Fruit fly (Drosophila melanogaster) whole organism, prepupa: ENCODE data around the gene Acp32CD.

Experiments used
- CG6854 ChIP-seq: fragments of 200-800 bp; sonication (Bioruptor generic); optimal IDR thresholded peaks from 2 replicates; lab custom pipeline; 2017; ENCODE audit warnings: missing biosample characterization, mild to moderate bottlenecking, missing genetic modification characterization
- Sox14 ChIP-seq: fragments of 200-800 bp; sonication (Bioruptor generic); optimal IDR thresholded peaks from 3 replicates; lab custom pipeline; 2016; ENCODE audit warnings: missing biosample characterization, missing genetic modification characterization
- cyc ChIP-seq: fragments of 200-800 bp; sonication (Bioruptor generic); optimal IDR thresholded peaks from 3 replicates; lab custom pipeline; 2016; ENCODE audit warnings: missing biosample characterization, missing genetic modification characterization
- eg ChIP-seq: fragments of 200-800 bp; sonication (Bioruptor generic); IDR thresholded peaks from 3 replicates; pipeline ENCODE4 v1.3.6; 2022; ENCODE audit warnings: missing biosample characterization, missing genetic modification characterization
- spab ChIP-seq: fragments of 200-800 bp; sonication (Bioruptor generic); optimal IDR thresholded peaks from 2 replicates; lab custom pipeline; 2017; ENCODE audit warnings: missing biosample characterization, mild to moderate bottlenecking, missing genetic modification characterization, missing genetic modification reagents

- TF ChIP-seq spab (GFP tag; lab: Kevin White, UChicago) (no peak), cyc (GFP tag; lab: Kevin White, UChicago) (no peak), CG6854 (GFP tag; lab: Kevin White, UChicago) (no peak), Sox14 (GFP tag; lab: Kevin White, UChicago) (no peak), eg (GFP tag; lab: Robert Waterston, UW) (no peak)
Measured at dm6 chr2L:11058111-11058665, 42.8 kb downstream of the Acp32CD start.
